Worm (Caenorhabditis elegans) whole organism, midembryonic: ENCODE data around the gene Y41C4A.22.

ENCODE experiments used
- T22C8.4 ChIP-seq: fragments of 200-800 bp; sonication (Bioruptor generic); IDR thresholded peaks from 2 replicates; pipeline ENCODE4 v1.3.6; 2022; ENCODE audit warnings: missing genetic modification characterization, missing compliant biosample characterization
- cog-1 ChIP-seq: sonication (generic microtip); optimal IDR thresholded peaks from 2 replicates; lab custom pipeline; 2016; ENCODE audit warnings: missing genetic modification characterization, missing compliant biosample characterization
- flt-1 ChIP-seq: fragments of 200-800 bp; sonication (Bioruptor generic); IDR thresholded peaks from 2 replicates; pipeline ENCODE4 v1.3.6; 2022; ENCODE audit warnings: missing genetic modification characterization, missing compliant biosample characterization
- klf-2 ChIP-seq: fragments of 200-800 bp; sonication (Bioruptor generic); conservative IDR thresholded peaks from 2 replicates; pipeline ENCODE4 v1.3.6; 2022; ENCODE audit warnings: missing genetic modification reagents, missing genetic modification characterization, missing compliant biosample characterization
- med-1 ChIP-seq: sonication (generic microtip); optimal IDR thresholded peaks from 2 replicates; lab custom pipeline; 2017; ENCODE audit warnings: missing genetic modification characterization, mild to moderate bottlenecking, missing compliant biosample characterization, antibody characterized with exemption, missing genetic modification reagents; ENCODE audit not compliant: insufficient read depth
- ref-1 ChIP-seq: fragments of 200-800 bp; sonication (Bioruptor generic); conservative IDR thresholded peaks from 2 replicates; pipeline ENCODE4 v1.3.6; 2022; ENCODE audit warnings: missing genetic modification reagents, missing genetic modification characterization, missing compliant biosample characterization
- tab-1 ChIP-seq: fragments of 200-800 bp; sonication (Bioruptor generic); IDR thresholded peaks from 2 replicates; pipeline ENCODE4 v1.3.6; 2022; ENCODE audit warnings: missing genetic modification characterization, missing compliant biosample characterization
- ztf-23 ChIP-seq: fragments of 200-800 bp; sonication (Bioruptor generic); IDR thresholded peaks from 2 replicates; pipeline ENCODE4 v1.3.6; 2022; ENCODE audit warnings: missing genetic modification reagents, missing genetic modification characterization, missing compliant biosample characterization
- ztf-29 ChIP-seq: fragments of 200-800 bp; sonication (Bioruptor generic); IDR thresholded peaks from 2 replicates; pipeline ENCODE4 v1.3.6; 2022; ENCODE audit warnings: missing genetic modification reagents, missing genetic modification characterization, missing compliant biosample characterization

The Y41C4A.22 gene

ce11 chrIII:11737527-11737926 is 42.5 kb downstream of the Y41C4A.22 start, which contains the start of gene sup-1:
TSS of gene sup-1 (minus strand) at chrIII:11737627.
- TF ChIP-seq klf-2 (GFP tag; lab: Robert Waterston, UW) (no peak), flt-1 (GFP tag; lab: Robert Waterston, UW) (no peak), ztf-29 (no peak), tab-1 (GFP tag; lab: Robert Waterston, UW) (no peak), ztf-23 (no peak), med-1 (no peak), cog-1 (tag; lab: Kevin White, UChicago) (no peak), ref-1 (GFP tag; lab: Robert Waterston, UW) (no peak)

- TF ChIP-seq klf-2 (GFP tag; lab: Robert Waterston, UW) (no peak), flt-1 (GFP tag; lab: Robert Waterston, UW) (no peak), med-1 (no peak), ztf-23 (no peak), ztf-29 (no peak), ref-1 (GFP tag; lab: Robert Waterston, UW) (no peak), cog-1 (tag; lab: Kevin White, UChicago) (no peak), T22C8.4 (GFP tag; lab: Robert Waterston, UW) (no peak), tab-1 (GFP tag; lab: Robert Waterston, UW) (no peak)
Measured at ce11 chrIII:11738482-11738881, 43.4 kb downstream of the Y41C4A.22 start.

- TF ChIP-seq flt-1 (GFP tag; lab: Robert Waterston, UW) (no peak), ztf-23 (no peak), T22C8.4 (GFP tag; lab: Robert Waterston, UW) (no peak), cog-1 (tag; lab: Kevin White, UChicago) (no peak), ztf-29 (no peak), tab-1 (GFP tag; lab: Robert Waterston, UW) (no peak), ref-1 (GFP tag; lab: Robert Waterston, UW) (no peak), med-1 (no peak), klf-2 (GFP tag; lab: Robert Waterston, UW) (no peak)
Measured at ce11 chrIII:11740868-11741267, 45.8 kb downstream of the Y41C4A.22 start.

- TF ChIP-seq flt-1 (GFP tag; lab: Robert Waterston, UW) = no peak
- no peak for TF ChIP-seq T22C8.4 (GFP tag; lab: Robert Waterston, UW)
- TF ChIP-seq klf-2 (GFP tag; lab: Robert Waterston, UW) = no peak
- no peak for TF ChIP-seq ztf-23
- no peak for TF ChIP-seq ztf-29
- no peak for TF ChIP-seq med-1
- TF ChIP-seq ref-1 (GFP tag; lab: Robert Waterston, UW) = no peak
- TF ChIP-seq tab-1 (GFP tag; lab: Robert Waterston, UW) = no peak
- TF ChIP-seq cog-1 (tag; lab: Kevin White, UChicago) = no peak
Measured at ce11 chrIII:11742191-11742590, 47.1 kb downstream of the Y41C4A.22 start.
